Fruit fly (Drosophila melanogaster): Measurements from ENCODE around the gene TBC1D23.

TBC1D23 gene

dm6 chr2L:1144371-1145360 lies 15.6 kb downstream of the TBC1D23 start (continued):
- TF ChIP-seq ci (GFP tag; IDR thresholded peaks at IDR 0.05) (peak; percentile 69; the same call in 2 of the 3 replicates), bcd (GFP tag; optimal IDR thresholded peaks at IDR 0.05) (peak; percentile 53), D19B (GFP tag; optimal IDR thresholded peaks at IDR 0.05) (peak; percentile 69), CG2889 (GFP tag; IDR thresholded peaks at IDR 0.05) (0 out of 3 replicates have a peak, but pooled peaks have one; percentile 16), kah (GFP tag; optimal IDR thresholded peaks at IDR 0.05) (peak; percentile 2), CG9797 (GFP tag; optimal IDR thresholded peaks at IDR 0.05) (no peak), CG6765 (GFP tag; optimal IDR thresholded peaks at IDR 0.05) (no peak), CG8765 (GFP tag; IDR thresholded peaks at IDR 0.05) (no peak), CG14441 (GFP tag; IDR thresholded peaks at IDR 0.05) (no peak), az2 (GFP tag; optimal IDR thresholded peaks at IDR 0.05) (peak; percentile 39), odd (GFP tag; optimal IDR thresholded peaks at IDR 0.05) (no peak), slp2 (GFP tag; optimal IDR thresholded peaks at IDR 0.05) (no peak), CG12071 (GFP tag; optimal IDR thresholded peaks at IDR 0.05) (peak; percentile 65), CG4360 (GFP tag; IDR thresholded peaks at IDR 0.05) (no peak), CG2678 (tag; optimal IDR thresholded peaks at IDR 0.05) (peak; percentile 81), NFAT (GFP tag; IDR thresholded peaks at IDR 0.05) (no peak), grn (GFP tag; optimal IDR thresholded peaks at IDR 0.05) (no peak), B-H1 (GFP tag; IDR thresholded peaks at IDR 0.05) (no peak), CG15696 (tag; optimal IDR thresholded peaks at IDR 0.05) (no peak), ERR (GFP tag; optimal IDR thresholded peaks at IDR 0.05) (no peak), fru (optimal IDR thresholded peaks at IDR 0.05) (no peak), Optix (GFP tag; IDR thresholded peaks at IDR 0.05) (0 out of 3 replicates have a peak, but pooled peaks have one; percentile 43), Ravus (GFP tag; IDR thresholded peaks at IDR 0.05) (no peak), bbx (GFP tag; IDR thresholded peaks at IDR 0.05; ENCODE audit: partially characterized antibody) (no peak), Ptx1 (GFP tag; IDR thresholded peaks at IDR 0.05) (peak; percentile 59), maf-S (GFP tag; optimal IDR thresholded peaks at IDR 0.05) (peak; percentile 7), zen (tag; optimal IDR thresholded peaks at IDR 0.05) (peak; percentile 5), HLH54F (GFP tag; optimal IDR thresholded peaks at IDR 0.05) (no peak), pnt (GFP tag; optimal IDR thresholded peaks at IDR 0.05) (no peak), fd3F (GFP tag; optimal IDR thresholded peaks at IDR 0.05) (peak; percentile 17), pfk (GFP tag; optimal IDR thresholded peaks at IDR 0.05) (no peak), Fer3 (tag; optimal IDR thresholded peaks at IDR 0.05) (peak; percentile 58), CG1792 (GFP tag; optimal IDR thresholded peaks at IDR 0.05) (no peak), CG13287 (GFP tag; IDR thresholded peaks at IDR 0.05; ENCODE audit: partially characterized antibody) (no peak), Dek (tag; optimal IDR thresholded peaks at IDR 0.05) (peak; percentile 53), CG1602 (GFP tag; optimal IDR thresholded peaks at IDR 0.05) (peak; percentile 36), CG4730 (GFP tag; IDR thresholded peaks at IDR 0.05) (0 out of 2 replicates have a peak, but pooled peaks have one; percentile 10), CG31365 (tag; optimal IDR thresholded peaks at IDR 0.05) (no peak), Hr39 (optimal IDR thresholded peaks at IDR 0.05) (no peak), twi (tag; optimal IDR thresholded peaks at IDR 0.05) (peak; percentile 9), Dp (GFP tag; optimal IDR thresholded peaks at IDR 0.05) (no peak), chm (GFP tag; IDR thresholded peaks at IDR 0.05) (no peak), cato (GFP tag; optimal IDR thresholded peaks at IDR 0.05; ENCODE audit: borderline replicate concordance) (no peak), CG11398 (GFP tag; optimal IDR thresholded peaks at IDR 0.05) (no peak), CG30431 (GFP tag; optimal IDR thresholded peaks at IDR 0.05) (no peak), lmd (GFP tag; IDR thresholded peaks at IDR 0.05) (peak; percentile 40), CG43689 (GFP tag; IDR thresholded peaks at IDR 0.05) (no peak), CG11504 (tag; optimal IDR thresholded peaks at IDR 0.05) (no peak), CG3065 (GFP tag; optimal IDR thresholded peaks at IDR 0.05) (no peak), dm (GFP tag; optimal IDR thresholded peaks at IDR 0.05) (no peak)

Data from whole organism, embryonic.